Worm (Caenorhabditis elegans) whole organism, L4/young adult: ENCODE measurements around the gene nhr-162.

Experiments
- W03F9.2 ChIP-seq: fragments of 150-350 bp; optimal IDR thresholded peaks from 2 replicates; lab custom pipeline; 2014; ENCODE audit warnings: missing biosample characterization, missing genetic modification characterization
- dao-5 ChIP-seq: sonication (generic microtip); optimal IDR thresholded peaks from 2 replicates; lab custom pipeline; 2016; ENCODE audit warnings: missing genotype, missing genetic modification characterization, moderate library complexity, missing compliant biosample characterization
- him-1 ChIP-seq: sonication (generic microtip); optimal IDR thresholded peaks from 2 replicates; lab custom pipeline; 2016; ENCODE audit warnings: missing genotype, missing genetic modification reagents, missing genetic modification characterization, missing compliant biosample characterization

ce11 chrV:7021772-7022171, 30.1 kb upstream of the nhr-162 start, which contains the start of gene F20A1.4:
- TF ChIP-seq W03F9.2 (tag; lab: Kevin White, UChicago) (no peak), him-1 (tag; lab: Kevin White, UChicago) (no peak), dao-5 (no peak)
